Fruit fly (Drosophila melanogaster): Measurements from ENCODE around the gene Sr-CIV.

Gene Sr-CIV

DNA sequence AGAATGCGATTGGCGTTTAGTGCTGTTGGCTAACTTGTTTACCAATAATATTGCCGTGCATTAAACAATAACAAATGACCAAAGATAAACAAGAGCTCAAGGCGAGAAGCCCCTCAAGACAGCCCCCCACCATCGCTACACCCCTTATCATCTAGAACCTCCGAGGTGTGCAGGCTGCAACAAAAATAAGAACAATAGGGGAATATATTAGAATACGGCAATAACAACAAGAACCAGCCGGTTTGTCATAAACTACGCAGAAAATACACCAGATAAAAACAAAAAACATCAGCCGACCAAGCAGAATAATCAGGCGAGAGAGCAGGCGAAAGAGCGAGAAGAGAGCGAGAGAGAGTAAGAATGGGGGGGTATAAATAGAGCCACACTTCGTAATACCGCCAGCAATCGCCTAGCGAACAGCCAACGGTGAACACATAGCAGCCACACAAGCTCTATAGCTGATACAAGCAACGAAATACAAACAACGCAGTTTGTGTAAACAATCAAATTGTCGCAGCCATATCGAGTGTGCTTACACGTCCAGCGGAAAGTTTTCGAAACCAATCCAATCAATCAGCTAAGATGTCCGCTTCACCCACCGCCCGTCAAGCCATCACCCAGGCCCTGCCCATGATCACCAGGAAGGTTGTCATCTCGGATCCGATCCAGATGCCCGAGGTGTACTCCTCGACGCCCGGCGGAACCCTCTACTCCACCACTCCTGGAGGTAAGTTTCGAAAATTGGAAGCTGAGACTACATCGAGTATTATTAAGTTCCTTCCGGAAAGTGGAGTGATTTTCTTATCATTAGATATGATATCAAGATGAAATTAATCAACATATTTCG is 45.6 kb downstream of the Sr-CIV start, which contains the start of gene Thor (continued):
- TF ChIP-seq CG17361 (GFP tag; IDR thresholded peaks at IDR 0.05) (0 out of 3 replicates have a peak, but pooled peaks have one; percentile 24), oc (tag; optimal IDR thresholded peaks at IDR 0.05) (peak; percentile 65), z (GFP tag; IDR thresholded peaks at IDR 0.05) (peak; percentile 54; the same call in 2 of the 3 replicates), CG1602 (GFP tag; optimal IDR thresholded peaks at IDR 0.05) (peak; percentile 7), CG12219 (GFP tag; optimal IDR thresholded peaks at IDR 0.05) (peak; percentile 34), Med (GFP tag) (peak; percentile 97), Atf6 (GFP tag; IDR thresholded peaks at IDR 0.05) (peak; percentile 79), Sin3A (optimal IDR thresholded peaks at IDR 0.05) (no peak), CkIIα-i1 (GFP tag; IDR thresholded peaks at IDR 0.05) (peak; percentile 2; the same call in 1 of the 2 replicates), h (optimal IDR thresholded peaks at IDR 0.05) (no peak), CG8765 (GFP tag; IDR thresholded peaks at IDR 0.05) (no peak), CG4282 (GFP tag; optimal IDR thresholded peaks at IDR 0.05) (peak; percentile 54), CG1792 (GFP tag; optimal IDR thresholded peaks at IDR 0.05) (peak; percentile 51), E2f2 (GFP tag; IDR thresholded peaks at IDR 0.05) (no peak), CG34224 (GFP tag; IDR thresholded peaks at IDR 0.05; ENCODE audit: partially characterized antibody) (peak; percentile 61; the same call in 2 of the 3 replicates), MESR4 (GFP tag; optimal IDR thresholded peaks at IDR 0.05) (peak; percentile 41), CG9817 (tag; optimal IDR thresholded peaks at IDR 0.05) (peak; percentile 26), CG12942 (GFP tag; optimal IDR thresholded peaks at IDR 0.05) (no peak), ham (GFP tag; IDR thresholded peaks at IDR 0.05) (no peak; the same call in 1 of the 2 replicates), CG15479 (GFP tag; optimal IDR thresholded peaks at IDR 0.05) (no peak), CG13123 (GFP tag; optimal IDR thresholded peaks at IDR 0.05) (peak; percentile 31), sens (GFP tag) (peak; percentile 90), CG17385 (GFP tag; optimal IDR thresholded peaks at IDR 0.05) (peak; percentile 63), mld (GFP tag; IDR thresholded peaks at IDR 0.05; ENCODE audit: partially characterized antibody) (peak; percentile 55; the same call in 1 of the 3 replicates), chif (GFP tag; optimal IDR thresholded peaks at IDR 0.05) (peak; percentile 36 to 45), zen (tag; optimal IDR thresholded peaks at IDR 0.05) (no peak), zen2 (GFP tag; IDR thresholded peaks at IDR 0.05; ENCODE audit: partially characterized antibody) (no peak; the same call in 2 of the 3 replicates), Hr3 (GFP tag; optimal IDR thresholded peaks at IDR 0.05) (peak; percentile 13), br (optimal IDR thresholded peaks at IDR 0.05) (no peak), CG15601 (tag; optimal IDR thresholded peaks at IDR 0.05) (peak; percentile 36), Dp (GFP tag; optimal IDR thresholded peaks at IDR 0.05) (no peak), PHDP (tag; optimal IDR thresholded peaks at IDR 0.05) (peak; percentile 49), Taf1 (GFP tag; IDR thresholded peaks at IDR 0.05) (0 out of 2 replicates have a peak, but pooled peaks have one; percentile 46), CG9215 (GFP tag; IDR thresholded peaks at IDR 0.05) (no peak), bab2 (GFP tag; optimal IDR thresholded peaks at IDR 0.05) (peak; percentile 11), gcm2 (GFP tag; optimal IDR thresholded peaks at IDR 0.05) (peak; percentile 71), Hsf (GFP tag; optimal IDR thresholded peaks at IDR 0.05) (peak; percentile 36), aop (GFP tag; IDR thresholded peaks at IDR 0.05) (peak; percentile 81), kah (GFP tag; optimal IDR thresholded peaks at IDR 0.05) (peak; percentile 26), tx (GFP tag; optimal IDR thresholded peaks at IDR 0.05) (peak; percentile 2), CG16863 (GFP tag; optimal IDR thresholded peaks at IDR 0.05) (peak; percentile 62), CG12659 (GFP tag; optimal IDR thresholded peaks at IDR 0.05) (peak; percentile 74), CG13624 (GFP tag; optimal IDR thresholded peaks at IDR 0.05) (peak; percentile 96), bcd (GFP tag; optimal IDR thresholded peaks at IDR 0.05) (peak; percentile 77), vvl (GFP tag; IDR thresholded peaks at IDR 0.05) (peak; percentile 87), sisA (GFP tag; IDR thresholded peaks at IDR 0.05) (peak; percentile 45), NFAT (GFP tag; IDR thresholded peaks at IDR 0.05) (peak; percentile 96), Doc3 (GFP tag; IDR thresholded peaks at IDR 0.05; ENCODE audit: partially characterized antibody) (no peak), Drgx (GFP tag; IDR thresholded peaks at IDR 0.05) (peak; percentile 67), Mrtf (GFP tag; IDR thresholded peaks at IDR 0.05) (0 out of 3 replicates have a peak, but pooled peaks have one; percentile 14)

Data from whole organism, embryonic.